Worm (Caenorhabditis elegans) whole organism, early embryonic: ENCODE results near the gene W02B12.11.
A peak's percentile ranks its signal among the peaks of the same experiment; 100 is the strongest.

Experiments used
- B0310.2 ChIP-seq: sonication (generic microtip); optimal IDR thresholded peaks from 2 replicates; lab custom pipeline; 2016; ENCODE audit warnings: mild to moderate bottlenecking, missing genetic modification characterization, missing compliant biosample characterization
- F13C5.2 ChIP-seq: sonication (generic microtip); optimal IDR thresholded peaks from 2 replicates; lab custom pipeline; 2017; ENCODE audit warnings: mild to moderate bottlenecking, missing genetic modification characterization, inconsistent platforms, missing compliant biosample characterization
- aly-1 ChIP-seq: sonication (generic microtip); optimal IDR thresholded peaks from 2 replicates; lab custom pipeline; 2016; ENCODE audit warnings: missing genetic modification characterization, missing compliant biosample characterization
- ama-1 ChIP-seq: fragments of 150-350 bp; optimal IDR thresholded peaks from 2 replicates; lab custom pipeline; 2014
- ceh-13 ChIP-seq: fragments of 200-800 bp; sonication (Bioruptor generic); optimal IDR thresholded peaks from 2 replicates; lab custom pipeline; 2018; ENCODE audit warnings: mild to moderate bottlenecking, missing genetic modification characterization, missing compliant biosample characterization
- ceh-36 ChIP-seq: sonication (generic microtip); optimal IDR thresholded peaks from 2 replicates; lab custom pipeline; 2016; ENCODE audit warnings: missing genetic modification characterization, inconsistent platforms, missing compliant biosample characterization
- ets-7 ChIP-seq: sonication (generic microtip); optimal IDR thresholded peaks from 2 replicates; lab custom pipeline; 2016; ENCODE audit warnings: missing genotype, missing genetic modification characterization, missing compliant biosample characterization
- flt-1 ChIP-seq: fragments of 200-800 bp; sonication (Bioruptor generic); IDR thresholded peaks from 2 replicates; pipeline ENCODE4 v1.3.6; 2022; ENCODE audit warnings: missing genetic modification characterization, missing compliant biosample characterization
- hmbx-1 ChIP-seq: sonication (generic microtip); optimal IDR thresholded peaks from 2 replicates; lab custom pipeline; 2016; ENCODE audit warnings: mild to moderate bottlenecking, missing genetic modification characterization, missing compliant biosample characterization
- hmg-4 ChIP-seq: fragments of 200-800 bp; sonication (Bioruptor generic); optimal IDR thresholded peaks from 2 replicates; lab custom pipeline; 2018; ENCODE audit warnings: mild to moderate bottlenecking, missing genetic modification characterization, missing compliant biosample characterization
- hnd-1 ChIP-seq: sonication (generic microtip); optimal IDR thresholded peaks from 2 replicates; lab custom pipeline; 2016; ENCODE audit warnings: missing genetic modification characterization, missing compliant biosample characterization
- pes-1 ChIP-seq: fragments of 200-800 bp; sonication (Bioruptor generic); IDR thresholded peaks from 2 replicates; pipeline ENCODE4 v1.3.6; 2022; ENCODE audit warnings: missing genetic modification reagents, missing genetic modification characterization, missing compliant biosample characterization
- scrt-1 ChIP-seq: fragments of 200-800 bp; sonication (Bioruptor generic); IDR thresholded peaks from 2 replicates; pipeline ENCODE4 v1.3.6; 2022; ENCODE audit warnings: missing genetic modification characterization, missing compliant biosample characterization
- sea-1 ChIP-seq: fragments of 200-800 bp; sonication (Bioruptor generic); conservative IDR thresholded peaks from 2 replicates; pipeline ENCODE4 v1.3.6; 2022; ENCODE audit warnings: missing genetic modification characterization, missing compliant biosample characterization
- tbx-11 ChIP-seq: fragments of 200-800 bp; sonication (Bioruptor generic); IDR thresholded peaks from 2 replicates; pipeline ENCODE4 v1.3.6; 2022; ENCODE audit warnings: missing genetic modification characterization, missing compliant biosample characterization
- tbx-37 ChIP-seq: fragments of 200-800 bp; sonication (Bioruptor generic); conservative IDR thresholded peaks from 2 replicates; pipeline ENCODE4 v1.3.6; 2022; ENCODE audit warnings: missing genetic modification reagents, missing genetic modification characterization, missing compliant biosample characterization
- tra-4 ChIP-seq: sonication (generic microtip); optimal IDR thresholded peaks from 2 replicates; lab custom pipeline; 2017; ENCODE audit warnings: missing genetic modification characterization, missing compliant biosample characterization

The W02B12.11 gene

ce11 chrII:11495806-11496205 lies 22.1 kb downstream of the W02B12.11 start:
- TF ChIP-seq F13C5.2 (tag; lab: Kevin White, UChicago) (no peak), tra-4 (no peak), hmbx-1 (tag; lab: Kevin White, UChicago) (no peak)

ce11 chrII:11496767-11497166 lies 23.1 kb downstream of the W02B12.11 start, which contains the start of gene emc-5:
TSS of gene emc-5 (plus strand) at chrII:11496780.
- TF ChIP-seq aly-1 (tag; lab: Kevin White, UChicago) (no peak), hmg-4 (GFP tag; lab: Kevin White, UChicago) (no peak), scrt-1 (GFP tag; lab: Robert Waterston, UW) (no peak), sea-1 (no peak), tra-4 (no peak), hnd-1 (no peak), ama-1 (lab: Kevin White, UChicago) (no peak), tbx-11 (GFP tag; lab: Robert Waterston, UW) (no peak), F13C5.2 (tag; lab: Kevin White, UChicago) (no peak), ceh-36 (tag; lab: Kevin White, UChicago) (no peak), ceh-13 (GFP tag; lab: Kevin White, UChicago) (no peak)

ce11 chrII:11497365-11497764 lies 23.7 kb downstream of the W02B12.11 start, which contains the start of gene B0334.5:
TSS of gene B0334.5 (plus strand) at chrII:11497665.
- TF ChIP-seq tbx-37 (GFP tag; lab: Robert Waterston, UW) = no peak

- TF ChIP-seq tbx-11 (GFP tag; lab: Robert Waterston, UW) (no peak), aly-1 (tag; lab: Kevin White, UChicago) (no peak), tra-4 (no peak), ets-7 (no peak), sea-1 (no peak), ceh-36 (tag; lab: Kevin White, UChicago) (no peak), ceh-13 (GFP tag; lab: Kevin White, UChicago) (no peak), hmg-4 (GFP tag; lab: Kevin White, UChicago) (no peak)
Measured at ce11 chrII:11500198-11500597, 26.5 kb downstream of the W02B12.11 start, which contains the start of gene B0334.20. TSS of gene B0334.20 (minus strand) at chrII:11500459.

- no peak for TF ChIP-seq ets-7
- TF ChIP-seq sea-1 = no peak
- TF ChIP-seq ceh-36 (tag; lab: Kevin White, UChicago) = no peak
- no peak for TF ChIP-seq tra-4
- no peak for TF ChIP-seq hnd-1
Measured at ce11 chrII:11501956-11502355, 28.3 kb downstream of the W02B12.11 start.

ce11 chrII:11503761-11504160 lies 30.1 kb downstream of the W02B12.11 start:
- TF ChIP-seq hnd-1 (no peak), scrt-1 (GFP tag; lab: Robert Waterston, UW) (0 out of 2 replicates have a peak, but pooled peaks have one; percentile 37), F13C5.2 (tag; lab: Kevin White, UChicago) (no peak), pes-1 (GFP tag; lab: Robert Waterston, UW) (no peak), ceh-36 (tag; lab: Kevin White, UChicago) (peak; percentile 86)

- TF ChIP-seq hmbx-1 (tag; lab: Kevin White, UChicago) (no peak), aly-1 (tag; lab: Kevin White, UChicago) (no peak), scrt-1 (GFP tag; lab: Robert Waterston, UW) (no peak), ceh-36 (tag; lab: Kevin White, UChicago) (no peak), tbx-37 (GFP tag; lab: Robert Waterston, UW) (no peak), hnd-1 (no peak), sea-1 (no peak), ceh-13 (GFP tag; lab: Kevin White, UChicago) (no peak), F13C5.2 (tag; lab: Kevin White, UChicago) (no peak), B0310.2 (tag; lab: Kevin White, UChicago) (no peak), tbx-11 (GFP tag; lab: Robert Waterston, UW) (no peak), hmg-4 (GFP tag; lab: Kevin White, UChicago) (no peak), ets-7 (no peak), tra-4 (no peak), ama-1 (lab: Kevin White, UChicago) (no peak), flt-1 (GFP tag; lab: Robert Waterston, UW) (no peak), pes-1 (GFP tag; lab: Robert Waterston, UW) (no peak)
Measured at ce11 chrII:11510373-11510772, 36.7 kb downstream of the W02B12.11 start, which contains the start of gene npr-41. TSS of gene npr-41 (plus strand) at chrII:11510673.

- TF ChIP-seq ceh-36 (tag; lab: Kevin White, UChicago) (no peak), ets-7 (no peak), flt-1 (GFP tag; lab: Robert Waterston, UW) (no peak), B0310.2 (tag; lab: Kevin White, UChicago) (no peak), ama-1 (lab: Kevin White, UChicago) (no peak), hmbx-1 (tag; lab: Kevin White, UChicago) (no peak), sea-1 (no peak), tbx-37 (GFP tag; lab: Robert Waterston, UW) (no peak), hnd-1 (no peak), tra-4 (no peak), scrt-1 (GFP tag; lab: Robert Waterston, UW) (no peak), tbx-11 (GFP tag; lab: Robert Waterston, UW) (no peak), hmg-4 (GFP tag; lab: Kevin White, UChicago) (no peak), F13C5.2 (tag; lab: Kevin White, UChicago) (no peak), ceh-13 (GFP tag; lab: Kevin White, UChicago) (no peak)
Measured at ce11 chrII:11512921-11513320, 39.3 kb downstream of the W02B12.11 start.
